Worm (Caenorhabditis elegans) whole organism, midembryonic: ENCODE measurements around the gene mrps-31.

Source experiments
- T22C8.4 ChIP-seq: fragments of 200-800 bp; sonication (Bioruptor generic); IDR thresholded peaks from 2 replicates; pipeline ENCODE4 v1.3.6; 2022; ENCODE audit warnings: missing genetic modification characterization, missing compliant biosample characterization
- ref-1 ChIP-seq: fragments of 200-800 bp; sonication (Bioruptor generic); conservative IDR thresholded peaks from 2 replicates; pipeline ENCODE4 v1.3.6; 2022; ENCODE audit warnings: missing genetic modification reagents, missing genetic modification characterization, missing compliant biosample characterization
- ztf-23 ChIP-seq: fragments of 200-800 bp; sonication (Bioruptor generic); IDR thresholded peaks from 2 replicates; pipeline ENCODE4 v1.3.6; 2022; ENCODE audit warnings: missing genetic modification reagents, missing genetic modification characterization, missing compliant biosample characterization

- TF ChIP-seq ref-1 (GFP tag; lab: Robert Waterston, UW), result no peak
- no peak for TF ChIP-seq ztf-23
- no peak for TF ChIP-seq T22C8.4 (GFP tag; lab: Robert Waterston, UW)
These were observed 6.4 kb downstream of the mrps-31 start for ce11 chrIII:3623772-3624171.
